Fruit fly (Drosophila melanogaster) whole organism: ENCODE data around the gene Sirt1.

Experiments used
- CG8478 ChIP-seq: fragments of >200 bp; optimal IDR thresholded peaks from 2 replicates; lab custom pipeline; 2018; ENCODE audit warnings: inconsistent platforms
- Dll ChIP-seq: fragments of >200 bp; optimal IDR thresholded peaks from 2 replicates; lab custom pipeline; 2017
- EcR ChIP-seq, 2 experiments: fragments of >200 bp; optimal IDR thresholded peaks; 2 replicates each; lab custom pipeline; 2017; ENCODE audit warnings: missing biosample characterization in 2 of 2, missing genetic modification characterization in 2 of 2, missing genetic modification reagents in 2 of 2
- pan ChIP-seq: fragments of >200 bp; optimal IDR thresholded peaks from 2 replicates; lab custom pipeline; 2017
- psq ChIP-seq: fragments of >200 bp; optimal IDR thresholded peaks from 2 replicates; lab custom pipeline; 2017
- usp ChIP-seq: fragments of >200 bp; optimal IDR thresholded peaks from 2 replicates; lab custom pipeline; 2017; ENCODE audit warnings: missing biosample characterization, missing genetic modification characterization, mixed read lengths

- TF ChIP-seq CG8478 (lab: Kevin White, UChicago), result no peak
- TF ChIP-seq pan (lab: Kevin White, UChicago), result no peak
- TF ChIP-seq usp (GFP tag; lab: Kevin White, UChicago), result no peak
- no peak for TF ChIP-seq psq (lab: Kevin White, UChicago)
- no peak for TF ChIP-seq EcR (GFP tag; optimal IDR thresholded peaks at IDR 0.05; lab: Kevin White, UChicago)
- TF ChIP-seq Dll (lab: Kevin White, UChicago), result no peak
These were observed 22.6 kb upstream of the Sirt1 start, which contains the start of gene CG9928 for dm6 chr2L:13142803-13143202.
